Fruit fly (Drosophila melanogaster) whole organism, prepupa: ENCODE results near the gene Ltn1.

Experiments used
- CG10631 ChIP-seq: fragments of 200-800 bp; sonication (Bioruptor generic); optimal IDR thresholded peaks from 2 replicates; lab custom pipeline; 2016; ENCODE audit warnings: missing biosample characterization, missing genetic modification characterization
- CG10669 ChIP-seq: fragments of 200-800 bp; sonication (Bioruptor generic); optimal IDR thresholded peaks from 3 replicates; lab custom pipeline; 2018; ENCODE audit warnings: missing biosample characterization, mild to moderate bottlenecking, missing genetic modification characterization, moderate library complexity
- CG11902 ChIP-seq: fragments of 200-800 bp; sonication (Bioruptor generic); optimal IDR thresholded peaks from 3 replicates; lab custom pipeline; 2016; ENCODE audit warnings: missing biosample characterization, missing genetic modification characterization
- CG15336 ChIP-seq: fragments of 200-800 bp; sonication (Bioruptor generic); IDR thresholded peaks from 2 replicates; pipeline ENCODE4 v1.3.6; 2022; ENCODE audit warnings: missing biosample characterization, missing genetic modification characterization
- CG1621 ChIP-seq: fragments of 200-800 bp; sonication (Bioruptor generic); optimal IDR thresholded peaks from 3 replicates; lab custom pipeline; 2018; ENCODE audit warnings: missing biosample characterization, mild to moderate bottlenecking, missing genetic modification characterization
- CG16779 ChIP-seq: fragments of 200-800 bp; sonication (Bioruptor generic); optimal IDR thresholded peaks from 3 replicates; lab custom pipeline; 2017; ENCODE audit warnings: missing biosample characterization, mild to moderate bottlenecking, missing genetic modification characterization
- CG3032 ChIP-seq: fragments of 200-800 bp; optimal IDR thresholded peaks from 2 replicates; lab custom pipeline; 2019; ENCODE audit warnings: missing biosample characterization, mild to moderate bottlenecking, missing genetic modification characterization, moderate library complexity
- CG31627 ChIP-seq: fragments of 200-800 bp; sonication (Bioruptor generic); optimal IDR thresholded peaks from 3 replicates; lab custom pipeline; 2016; ENCODE audit warnings: missing biosample characterization, missing genetic modification characterization
- CG32006 ChIP-seq: fragments of 200-800 bp; sonication (Bioruptor generic); optimal IDR thresholded peaks from 3 replicates; lab custom pipeline; 2017; ENCODE audit warnings: missing biosample characterization, mild to moderate bottlenecking, missing genetic modification characterization
- CG34406 ChIP-seq: fragments of 200-800 bp; sonication (Bioruptor generic); optimal IDR thresholded peaks from 3 replicates; lab custom pipeline; 2016; ENCODE audit warnings: missing biosample characterization, missing genetic modification characterization
- CG3919 ChIP-seq: fragments of 200-800 bp; sonication (Bioruptor generic); optimal IDR thresholded peaks from 3 replicates; lab custom pipeline; 2016; ENCODE audit warnings: missing biosample characterization, missing genetic modification characterization
- CG4318 ChIP-seq: fragments of 200-800 bp; sonication (Bioruptor generic); optimal IDR thresholded peaks from 3 replicates; lab custom pipeline; 2017; ENCODE audit warnings: missing biosample characterization, mild to moderate bottlenecking, missing genetic modification characterization
- CG6163 ChIP-seq: fragments of 200-800 bp; sonication (Bioruptor generic); IDR thresholded peaks from 3 replicates; pipeline ENCODE4 v1.3.6; 2022; ENCODE audit warnings: missing biosample characterization, missing genetic modification characterization
- CG6792 ChIP-seq: fragments of 200-800 bp; sonication (Bioruptor generic); optimal IDR thresholded peaks from 3 replicates; lab custom pipeline; 2016; ENCODE audit warnings: missing biosample characterization, missing genetic modification characterization
- CG7368 ChIP-seq: fragments of 200-800 bp; sonication (Bioruptor generic); optimal IDR thresholded peaks from 3 replicates; lab custom pipeline; 2016; ENCODE audit warnings: missing biosample characterization, missing genetic modification characterization
- CG8119 ChIP-seq: fragments of 200-800 bp; sonication (Bioruptor generic); IDR thresholded peaks from 3 replicates; pipeline ENCODE4 v1.3.6; 2022; ENCODE audit warnings: missing biosample characterization, missing genetic modification characterization
- CG8319 ChIP-seq: fragments of 200-800 bp; sonication (Bioruptor generic); optimal IDR thresholded peaks from 3 replicates; lab custom pipeline; 2016; ENCODE audit warnings: missing biosample characterization, missing genetic modification characterization
- CG8632 ChIP-seq: fragments of 200-800 bp; sonication (Bioruptor generic); optimal IDR thresholded peaks from 3 replicates; lab custom pipeline; 2016; ENCODE audit warnings: missing biosample characterization, missing genetic modification characterization
- CG9139 ChIP-seq: fragments of 200-800 bp; sonication (Bioruptor generic); optimal IDR thresholded peaks from 3 replicates; lab custom pipeline; 2017; ENCODE audit warnings: missing biosample characterization, mild to moderate bottlenecking, missing genetic modification characterization
- Eip78C ChIP-seq: fragments of 200-800 bp; sonication (Bioruptor generic); peaks from one replicate; lab custom pipeline; 2016; ENCODE audit warnings: missing biosample characterization, missing genetic modification characterization
- Eip93F ChIP-seq: fragments of 200-800 bp; sonication (Bioruptor generic); optimal IDR thresholded peaks from 2 replicates; lab custom pipeline; 2016; ENCODE audit warnings: missing biosample characterization, mild to moderate bottlenecking, missing genetic modification characterization
- Ets21C ChIP-seq: fragments of 200-800 bp; sonication (Bioruptor generic); optimal IDR thresholded peaks from 3 replicates; lab custom pipeline; 2016; ENCODE audit warnings: missing biosample characterization, missing genetic modification characterization
- Ets96B ChIP-seq: fragments of 200-800 bp; optimal IDR thresholded peaks from 2 replicates; lab custom pipeline; 2019; ENCODE audit warnings: missing biosample characterization, mild to moderate bottlenecking, missing genetic modification characterization, moderate library complexity
- Gug ChIP-seq: fragments of 200-800 bp; sonication (Bioruptor generic); IDR thresholded peaks from 2 replicates; pipeline ENCODE4 v1.3.6; 2022; ENCODE audit warnings: missing biosample characterization, missing genetic modification characterization
- Hr38 ChIP-seq: sonication (Bioruptor generic); optimal IDR thresholded peaks from 2 replicates; lab custom pipeline; 2016; ENCODE audit warnings: missing biosample characterization, missing genetic modification characterization
- Hr39 ChIP-seq: fragments of 200-800 bp; sonication (Bioruptor generic); optimal IDR thresholded peaks from 2 replicates; lab custom pipeline; 2016; ENCODE audit warnings: missing biosample characterization, missing genetic modification characterization
- Hr4 ChIP-seq: fragments of 200-800 bp; sonication (Bioruptor generic); optimal IDR thresholded peaks from 3 replicates; lab custom pipeline; 2016; ENCODE audit warnings: missing biosample characterization, missing genetic modification characterization
- Lpt ChIP-seq: fragments of 200-800 bp; sonication (Bioruptor generic); optimal IDR thresholded peaks from 3 replicates; lab custom pipeline; 2016; ENCODE audit warnings: missing biosample characterization, missing genetic modification characterization
- Met ChIP-seq: fragments of 200-800 bp; sonication (Bioruptor generic); optimal IDR thresholded peaks from 3 replicates; lab custom pipeline; 2016; ENCODE audit warnings: missing biosample characterization, missing genetic modification characterization
- OdsH ChIP-seq: fragments of 200-800 bp; sonication (Bioruptor generic); optimal IDR thresholded peaks from 3 replicates; lab custom pipeline; 2016; ENCODE audit warnings: missing biosample characterization, missing genetic modification characterization
- Smox ChIP-seq: fragments of 200-800 bp; sonication (Bioruptor generic); optimal IDR thresholded peaks from 3 replicates; lab custom pipeline; 2016; ENCODE audit warnings: missing biosample characterization, missing genetic modification characterization
- Sox102F ChIP-seq: fragments of 200-800 bp; sonication (Bioruptor generic); optimal IDR thresholded peaks from 2 replicates; lab custom pipeline; 2016; ENCODE audit warnings: missing biosample characterization, mild to moderate bottlenecking, missing genetic modification characterization
- Sox14 ChIP-seq: fragments of 200-800 bp; sonication (Bioruptor generic); optimal IDR thresholded peaks from 3 replicates; lab custom pipeline; 2016; ENCODE audit warnings: missing biosample characterization, missing genetic modification characterization
- Sox15 ChIP-seq: fragments of 200-800 bp; sonication (Bioruptor generic); optimal IDR thresholded peaks from 3 replicates; lab custom pipeline; 2016; ENCODE audit warnings: missing biosample characterization, missing genetic modification characterization
- achi ChIP-seq: fragments of 200-800 bp; sonication (Bioruptor generic); optimal IDR thresholded peaks from 3 replicates; lab custom pipeline; 2016; ENCODE audit warnings: missing biosample characterization, missing genetic modification characterization
- acj6 ChIP-seq: fragments of 200-800 bp; sonication (Bioruptor generic); optimal IDR thresholded peaks from 3 replicates; lab custom pipeline; 2016; ENCODE audit warnings: missing biosample characterization, missing genetic modification characterization
- cyc ChIP-seq: fragments of 200-800 bp; sonication (Bioruptor generic); optimal IDR thresholded peaks from 3 replicates; lab custom pipeline; 2016; ENCODE audit warnings: missing biosample characterization, missing genetic modification characterization
- dac ChIP-seq: fragments of 200-800 bp; sonication (Bioruptor generic); optimal IDR thresholded peaks from 2 replicates; lab custom pipeline; 2017; ENCODE audit warnings: missing biosample characterization, mild to moderate bottlenecking, missing genetic modification characterization
- esn ChIP-seq: fragments of 200-800 bp; sonication (Bioruptor generic); optimal IDR thresholded peaks from 2 replicates; lab custom pipeline; 2016; ENCODE audit warnings: missing biosample characterization, mild to moderate bottlenecking, missing genetic modification characterization, moderate library complexity
- fd59A ChIP-seq: fragments of 200-800 bp; sonication (Bioruptor generic); optimal IDR thresholded peaks from 2 replicates; lab custom pipeline; 2017; ENCODE audit warnings: missing biosample characterization, mild to moderate bottlenecking, missing genetic modification characterization, missing genetic modification reagents
- fd85E ChIP-seq: fragments of 200-800 bp; sonication (Bioruptor generic); optimal IDR thresholded peaks from 3 replicates; lab custom pipeline; 2016; ENCODE audit warnings: missing biosample characterization, missing genetic modification characterization
- fkh ChIP-seq: fragments of 200-800 bp; sonication (Bioruptor generic); optimal IDR thresholded peaks from 3 replicates; lab custom pipeline; 2017; ENCODE audit warnings: missing biosample characterization, mild to moderate bottlenecking, missing genetic modification characterization, moderate library complexity
- lz ChIP-seq: fragments of 200-800 bp; sonication (Bioruptor generic); optimal IDR thresholded peaks from 3 replicates; lab custom pipeline; 2016; ENCODE audit warnings: missing biosample characterization, missing genetic modification characterization
- salr ChIP-seq, 2 experiments: fragments of 200-800 bp; sonication (Bioruptor generic); optimal IDR thresholded peaks; 3 replicates each; lab custom pipeline; 2016 to 2018; ENCODE audit warnings: missing biosample characterization in 2 of 2, missing genetic modification characterization in 2 of 2, mild to moderate bottlenecking in 1 of 2
- spab ChIP-seq: fragments of 200-800 bp; sonication (Bioruptor generic); optimal IDR thresholded peaks from 2 replicates; lab custom pipeline; 2017; ENCODE audit warnings: missing biosample characterization, mild to moderate bottlenecking, missing genetic modification characterization, missing genetic modification reagents
- ss ChIP-seq, 2 experiments: fragments of 200-800 bp; sonication (Bioruptor generic); optimal IDR thresholded peaks; 2 replicates in 1 of 2; 3 replicates in 1 of 2; lab custom pipeline; 2017 to 2018; ENCODE audit warnings: mild to moderate bottlenecking in 2 of 2, missing biosample characterization in 2 of 2, missing genetic modification characterization in 2 of 2, moderate library complexity in 1 of 2
- svp ChIP-seq: fragments of 200-800 bp; sonication (Bioruptor generic); peaks from one replicate; lab custom pipeline; 2016; ENCODE audit warnings: missing biosample characterization, missing genetic modification characterization
- topi ChIP-seq: fragments of 200-800 bp; sonication (Bioruptor generic); optimal IDR thresholded peaks from 3 replicates; lab custom pipeline; 2016; ENCODE audit warnings: missing biosample characterization, missing genetic modification characterization
- vri ChIP-seq: fragments of 200-800 bp; sonication (Bioruptor generic); optimal IDR thresholded peaks from 3 replicates; lab custom pipeline; 2016; ENCODE audit warnings: missing biosample characterization, mild to moderate bottlenecking, missing genetic modification characterization

Gene Ltn1

dm6 chr3L:19590422-19590821 lies 38.3 kb upstream of the Ltn1 start, which contains the start of gene CG14100 (continued):
- TF ChIP-seq fd59A (peak; percentile 100), Gug (GFP tag; lab: Robert Waterston, UW) (peak; percentile 100), CG10631 (GFP tag; lab: Kevin White, UChicago) (peak; percentile 100), CG1621 (tag; lab: Kevin White, UChicago) (peak; percentile 100), Sox14 (GFP tag; lab: Kevin White, UChicago) (peak; percentile 100), CG3032 (peak; percentile 100), CG4318 (GFP tag; lab: Kevin White, UChicago) (peak; percentile 100), cyc (GFP tag; lab: Kevin White, UChicago) (peak; percentile 100), OdsH (GFP tag; lab: Kevin White, UChicago) (peak; percentile 100), Hr39 (peak; percentile 100), CG32006 (GFP tag; lab: Kevin White, UChicago) (peak; percentile 100), CG11902 (GFP tag; lab: Kevin White, UChicago) (peak; percentile 100), CG15336 (peak; percentile 100), CG9139 (peak; percentile 100), topi (GFP tag; lab: Kevin White, UChicago) (peak; percentile 100), CG3919 (GFP tag; lab: Kevin White, UChicago) (peak; percentile 100), acj6 (GFP tag; lab: Kevin White, UChicago) (peak; percentile 100), Met (GFP tag; lab: Kevin White, UChicago) (peak; percentile 100), Ets21C (GFP tag; lab: Kevin White, UChicago) (peak; percentile 100), CG34406 (GFP tag; lab: Kevin White, UChicago) (peak; percentile 100), Ets96B (tag; lab: Kevin White, UChicago) (peak; percentile 100), Sox15 (GFP tag; lab: Kevin White, UChicago) (peak; percentile 100), Hr38 (GFP tag; lab: Kevin White, UChicago) (peak; percentile 100), CG6792 (GFP tag; lab: Kevin White, UChicago) (peak; percentile 100), CG8632 (GFP tag; lab: Kevin White, UChicago) (peak; percentile 100), CG16779 (tag; lab: Kevin White, UChicago) (peak; percentile 99), spab (GFP tag; lab: Kevin White, UChicago) (peak; percentile 100), dac (peak; percentile 100), Smox (GFP tag; lab: Kevin White, UChicago) (peak; percentile 100)

- TF ChIP-seq Hr4 (GFP tag; lab: Kevin White, UChicago) = peak; percentile 10
- TF ChIP-seq CG1621 (tag; lab: Kevin White, UChicago) = no peak
- no peak for TF ChIP-seq CG15336
- TF ChIP-seq Sox14 (GFP tag; lab: Kevin White, UChicago) = peak; percentile 47
- peak; percentile 23 for TF ChIP-seq Met (GFP tag; lab: Kevin White, UChicago)
- no peak for TF ChIP-seq CG9139
- TF ChIP-seq svp (GFP tag; lab: Kevin White, UChicago) = no peak
- TF ChIP-seq ss (GFP tag; optimal IDR thresholded peaks at IDR 0.05; lab: Kevin White, UChicago) = no peak
- TF ChIP-seq achi (GFP tag; lab: Kevin White, UChicago) = peak; percentile 83
- TF ChIP-seq Hr38 (GFP tag; lab: Kevin White, UChicago) = no peak
- TF ChIP-seq Sox102F (GFP tag; lab: Kevin White, UChicago) = no peak
- TF ChIP-seq CG10631 (GFP tag; lab: Kevin White, UChicago) = no peak
- TF ChIP-seq lz (GFP tag; lab: Kevin White, UChicago) = peak; percentile 22
- TF ChIP-seq CG4318 (GFP tag; lab: Kevin White, UChicago) = no peak
- no peak for TF ChIP-seq CG10669 (GFP tag; lab: Kevin White, UChicago)
- TF ChIP-seq CG8119 (GFP tag; lab: Robert Waterston, UW) = no peak
- TF ChIP-seq CG11902 (GFP tag; lab: Kevin White, UChicago) = no peak
- no peak for TF ChIP-seq fkh (GFP tag; lab: Kevin White, UChicago)
- no peak for TF ChIP-seq Ets21C (GFP tag; lab: Kevin White, UChicago)
- TF ChIP-seq dac = no peak
- no peak for TF ChIP-seq spab (GFP tag; lab: Kevin White, UChicago)
- no peak for TF ChIP-seq salr (GFP tag; optimal IDR thresholded peaks at IDR 0.05; lab: Kevin White, UChicago)
- TF ChIP-seq esn (GFP tag; lab: Kevin White, UChicago) = peak; percentile 49
- no peak for TF ChIP-seq CG7368 (GFP tag; lab: Kevin White, UChicago)
- no peak for TF ChIP-seq fd85E (GFP tag; lab: Kevin White, UChicago)
- TF ChIP-seq Eip78C (GFP tag; lab: Kevin White, UChicago) = peak; percentile 87
- peak; percentile 18 for TF ChIP-seq CG31627 (GFP tag; lab: Kevin White, UChicago)
- no peak for TF ChIP-seq Lpt (GFP tag; lab: Kevin White, UChicago)
- no peak for TF ChIP-seq CG6163 (GFP tag; lab: Robert Waterston, UW)
- TF ChIP-seq CG8319 = no peak
- peak; percentile 5 for TF ChIP-seq vri (GFP tag; lab: Kevin White, UChicago)
- peak; percentile 23 for TF ChIP-seq Smox (GFP tag; lab: Kevin White, UChicago)
- no peak for TF ChIP-seq CG8632 (GFP tag; lab: Kevin White, UChicago)
- no peak for TF ChIP-seq acj6 (GFP tag; lab: Kevin White, UChicago)
- no peak for TF ChIP-seq CG6792 (GFP tag; lab: Kevin White, UChicago)
- no peak for TF ChIP-seq Eip93F
Measured at dm6 chr3L:19585979-19586378, 33.9 kb upstream of the Ltn1 start, which contains the start of the genes CG9231 and CG9330. Gene CG9231, minus strand, starts transcription at chr3L:19586003. Gene CG9330, plus strand, starts transcription at chr3L:19586253.
